Worm (Caenorhabditis elegans): Measurements from ENCODE around the gene lipl-1.

DNA sequence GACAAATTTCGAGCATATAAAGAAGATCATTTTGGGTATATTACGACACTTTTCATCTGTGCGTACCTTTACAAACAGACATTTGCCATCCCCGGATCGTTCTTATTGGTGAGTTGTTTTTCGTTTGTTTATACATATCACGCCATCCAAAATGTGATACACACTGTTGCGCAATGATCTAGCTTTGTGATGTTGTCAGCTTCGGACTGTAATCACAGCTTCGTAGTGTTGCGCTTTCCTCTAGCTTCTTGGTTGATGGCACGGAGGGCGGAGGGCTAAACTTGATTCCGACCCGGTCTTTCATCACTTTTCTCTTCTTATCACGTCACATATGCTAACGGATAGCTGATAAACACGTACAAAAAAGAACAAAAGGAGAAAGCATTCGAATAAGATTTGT lies 40.4 kb upstream of the lipl-1 start:
- TF ChIP-seq mab-5 (tag; optimal IDR thresholded peaks at IDR 0.05) (no peak), ces-1 (GFP tag; optimal IDR thresholded peaks at IDR 0.05) (no peak), lin-13 (tag; optimal IDR thresholded peaks at IDR 0.05) (no peak), snpc-4 (tag; optimal IDR thresholded peaks at IDR 0.05) (no peak), elt-1 (tag; optimal IDR thresholded peaks at IDR 0.05; ENCODE audit: borderline replicate concordance, insufficient read depth) (no peak), ham-2 (GFP tag; optimal IDR thresholded peaks at IDR 0.05) (no peak), lsy-2 (tag; optimal IDR thresholded peaks at IDR 0.05) (no peak), ztf-11 (tag; optimal IDR thresholded peaks at IDR 0.05) (no peak), unc-62 (GFP tag; optimal IDR thresholded peaks at IDR 0.05) (no peak), nhr-237 (tag; optimal IDR thresholded peaks at IDR 0.05) (no peak), nhr-12 (tag; optimal IDR thresholded peaks at IDR 0.05) (no peak), pha-4 (tag; optimal IDR thresholded peaks at IDR 0.05) (no peak)

All from whole organism, mixed stage, embryonic.